Fruit fly (Drosophila melanogaster) whole organism, embryonic: ENCODE results near the gene Dup99B.

Experiments used
- Adf1 ChIP-seq: fragments of 200-800 bp; sonication (Bioruptor generic); IDR thresholded peaks from 2 replicates; pipeline ENCODE4 v1.3.6; 2022; ENCODE audit warnings: missing biosample characterization, missing genetic modification characterization
- Atf-2 ChIP-seq: fragments of 200-800 bp; sonication (Bioruptor generic); optimal IDR thresholded peaks from 2 replicates; lab custom pipeline; 2016; ENCODE audit warnings: missing biosample characterization, missing genetic modification characterization
- B-H1 ChIP-seq: fragments of 200-800 bp; sonication (Bioruptor generic); IDR thresholded peaks from 3 replicates; pipeline ENCODE4 v1.3.6; 2022; ENCODE audit warnings: missing biosample characterization, missing genetic modification characterization
- CG10274 ChIP-seq: fragments of 200-800 bp; sonication (Bioruptor generic); optimal IDR thresholded peaks from 3 replicates; lab custom pipeline; 2017; ENCODE audit warnings: missing biosample characterization, mild to moderate bottlenecking, missing genetic modification characterization
- CG11398 ChIP-seq: fragments of 200-800 bp; sonication (Bioruptor generic); optimal IDR thresholded peaks from 2 replicates; lab custom pipeline; 2016; ENCODE audit warnings: missing biosample characterization, missing genetic modification characterization
- CG12744 ChIP-seq: fragments of 200-800 bp; sonication (Bioruptor generic); optimal IDR thresholded peaks from 2 replicates; lab custom pipeline; 2016; ENCODE audit warnings: missing biosample characterization, missing genetic modification characterization
- CG13123 ChIP-seq: fragments of 200-800 bp; sonication (Bioruptor generic); optimal IDR thresholded peaks from 2 replicates; lab custom pipeline; 2016; ENCODE audit warnings: missing biosample characterization, missing genetic modification characterization
- CG1603 ChIP-seq: fragments of 200-800 bp; sonication (Bioruptor generic); optimal IDR thresholded peaks from 2 replicates; lab custom pipeline; 2019; ENCODE audit warnings: missing biosample characterization, mild to moderate bottlenecking, missing genetic modification characterization, moderate library complexity
- CG17802 ChIP-seq: fragments of 200-800 bp; sonication (Bioruptor generic); optimal IDR thresholded peaks from 2 replicates; lab custom pipeline; 2018; ENCODE audit warnings: missing biosample characterization, mild to moderate bottlenecking, missing genetic modification characterization, moderate library complexity
- CG1792 ChIP-seq: fragments of 200-800 bp; sonication (Bioruptor generic); optimal IDR thresholded peaks from 2 replicates; lab custom pipeline; 2016; ENCODE audit warnings: missing biosample characterization, missing genetic modification characterization
- CG18011 ChIP-seq: fragments of 200-800 bp; sonication (Bioruptor generic); optimal IDR thresholded peaks from 2 replicates; lab custom pipeline; 2017; ENCODE audit warnings: missing biosample characterization, missing genetic modification characterization, mild to moderate bottlenecking, moderate library complexity, missing genotype
- CG18262 ChIP-seq: fragments of 200-800 bp; optimal IDR thresholded peaks from 3 replicates; lab custom pipeline; 2019; ENCODE audit warnings: missing biosample characterization, mild to moderate bottlenecking, missing genetic modification characterization, moderate library complexity
- CG2116 ChIP-seq: fragments of 200-800 bp; sonication (Bioruptor generic); optimal IDR thresholded peaks from 3 replicates; lab custom pipeline; 2018; ENCODE audit warnings: missing biosample characterization, mild to moderate bottlenecking, missing genetic modification characterization
- CG30431 ChIP-seq: fragments of 200-800 bp; sonication (Bioruptor generic); optimal IDR thresholded peaks from 2 replicates; lab custom pipeline; 2017; ENCODE audit warnings: missing biosample characterization, missing genetic modification characterization
- CG31388 ChIP-seq: fragments of 200-800 bp; sonication (Bioruptor generic); optimal IDR thresholded peaks from 2 replicates; lab custom pipeline; 2016; ENCODE audit warnings: missing biosample characterization, missing genetic modification characterization
- CG4424 ChIP-seq: fragments of 200-800 bp; sonication (Bioruptor generic); optimal IDR thresholded peaks from 3 replicates; lab custom pipeline; 2016; ENCODE audit warnings: missing biosample characterization, missing genetic modification characterization
- CG4820 ChIP-seq: fragments of 200-800 bp; sonication (Bioruptor generic); optimal IDR thresholded peaks from 3 replicates; lab custom pipeline; 2016; ENCODE audit warnings: missing biosample characterization, missing genetic modification characterization
- CG5245 ChIP-seq: fragments of 200-800 bp; sonication (Bioruptor generic); optimal IDR thresholded peaks from 3 replicates; lab custom pipeline; 2016; ENCODE audit warnings: missing biosample characterization, missing genetic modification characterization
- CG7928 ChIP-seq: fragments of 200-800 bp; sonication (Bioruptor generic); optimal IDR thresholded peaks from 2 replicates; lab custom pipeline; 2017; ENCODE audit warnings: missing biosample characterization, mild to moderate bottlenecking, missing genetic modification characterization
- CG9797 ChIP-seq: fragments of 200-800 bp; sonication (Bioruptor generic); optimal IDR thresholded peaks from 3 replicates; lab custom pipeline; 2018; ENCODE audit warnings: missing biosample characterization, mild to moderate bottlenecking, missing genetic modification characterization
- Dip2 ChIP-seq: fragments of 200-800 bp; sonication (Bioruptor generic); IDR thresholded peaks from 2 replicates; pipeline ENCODE4 v1.3.6; 2022; ENCODE audit warnings: missing biosample characterization, missing genetic modification characterization
- E2f1 ChIP-seq: fragments of 200-800 bp; sonication (Bioruptor generic); IDR thresholded peaks from 2 replicates; pipeline ENCODE4 v1.3.6; 2022; ENCODE audit warnings: missing biosample characterization, missing genetic modification characterization
- Lhr ChIP-seq: fragments of 200-800 bp; sonication (Bioruptor generic); optimal IDR thresholded peaks from 3 replicates; lab custom pipeline; 2017; ENCODE audit warnings: mild to moderate bottlenecking, missing biosample characterization, missing genetic modification reagents, missing genetic modification characterization
- MESR4 ChIP-seq: fragments of 200-800 bp; sonication (Bioruptor generic); optimal IDR thresholded peaks from 2 replicates; lab custom pipeline; 2018; ENCODE audit warnings: missing biosample characterization, mild to moderate bottlenecking, missing genetic modification characterization, moderate library complexity
- NK7.1 ChIP-seq: fragments of 200-800 bp; sonication (Bioruptor generic); optimal IDR thresholded peaks from 3 replicates; lab custom pipeline; 2016; ENCODE audit warnings: missing biosample characterization, missing genetic modification characterization
- Neu2 ChIP-seq: fragments of 200-800 bp; sonication (Bioruptor generic); optimal IDR thresholded peaks from 3 replicates; lab custom pipeline; 2016; ENCODE audit warnings: missing biosample characterization, missing genetic modification characterization, borderline replicate concordance
- Ravus ChIP-seq: fragments of 200-800 bp; sonication (Bioruptor generic); IDR thresholded peaks from 2 replicates; pipeline ENCODE4 v1.3.6; 2022; ENCODE audit warnings: missing biosample characterization, missing genetic modification characterization
- Side ChIP-seq: fragments of 200-800 bp; sonication (Bioruptor generic); optimal IDR thresholded peaks from 2 replicates; lab custom pipeline; 2016; ENCODE audit warnings: missing biosample characterization, missing genetic modification characterization
- Sin3A ChIP-seq: fragments of >200 bp; optimal IDR thresholded peaks from 2 replicates; lab custom pipeline; 2018
- Sry-β ChIP-seq: fragments of 200-800 bp; sonication (Bioruptor generic); optimal IDR thresholded peaks from 2 replicates; lab custom pipeline; 2018; ENCODE audit warnings: missing biosample characterization, mild to moderate bottlenecking, missing genetic modification characterization, moderate library complexity
- Sry-δ ChIP-seq: fragments of 200-800 bp; sonication (Bioruptor generic); optimal IDR thresholded peaks from 2 replicates; lab custom pipeline; 2016; ENCODE audit warnings: missing biosample characterization, missing genetic modification characterization
- Trl ChIP-seq, 3 experiments: fragments of >200 bp in 2 of 3; fragments of 200-800 bp in 1 of 3; sonication (Bioruptor generic) in 1 of 3; optimal IDR thresholded peaks; 2 replicates in 1 of 3; 3 replicates in 2 of 3; lab custom pipeline; 2016 to 2017; ENCODE audit warnings: missing biosample characterization in 1 of 3, missing genetic modification characterization in 1 of 3
- Xbp1 ChIP-seq: fragments of 200-800 bp; sonication (Bioruptor generic); optimal IDR thresholded peaks from 3 replicates; lab custom pipeline; 2016; ENCODE audit warnings: missing biosample characterization, mild to moderate bottlenecking, missing genetic modification characterization
- ap ChIP-seq: fragments of 200-800 bp; sonication (Bioruptor generic); IDR thresholded peaks from 2 replicates; pipeline ENCODE4 v1.3.6; 2022; ENCODE audit warnings: missing biosample characterization, missing genetic modification characterization
- fd102C ChIP-seq: fragments of 200-800 bp; sonication (Bioruptor generic); optimal IDR thresholded peaks from 2 replicates; lab custom pipeline; 2018; ENCODE audit warnings: missing biosample characterization, mild to moderate bottlenecking, missing genetic modification characterization, moderate library complexity
- gcm ChIP-seq: fragments of 200-800 bp; sonication (Bioruptor generic); optimal IDR thresholded peaks from 2 replicates; lab custom pipeline; 2019; ENCODE audit warnings: missing biosample characterization, mild to moderate bottlenecking, missing genetic modification characterization, moderate library complexity
- gro ChIP-seq: fragments of 200-800 bp; sonication (Bioruptor generic); optimal IDR thresholded peaks from 2 replicates; lab custom pipeline; 2016; ENCODE audit warnings: missing biosample characterization, missing genetic modification characterization
- hb ChIP-seq: fragments of 200-800 bp; sonication (Bioruptor generic); IDR thresholded peaks from 3 replicates; pipeline ENCODE4 v1.3.6; 2022; ENCODE audit warnings: missing biosample characterization, missing genetic modification characterization; ENCODE audit not compliant: partially characterized antibody
- lola ChIP-seq, 3 experiments: fragments of >200 bp in 2 of 3; fragments of 200-800 bp in 1 of 3; sonication (Bioruptor generic) in 1 of 3; optimal IDR thresholded peaks; 2 replicates each; lab custom pipeline; 2017 to 2019; ENCODE audit warnings: missing biosample characterization in 3 of 3, missing genetic modification characterization in 3 of 3, mild to moderate bottlenecking in 1 of 3, moderate library complexity in 1 of 3
- mam ChIP-seq: fragments of 200-800 bp; sonication (Bioruptor generic); optimal IDR thresholded peaks from 3 replicates; lab custom pipeline; 2016; ENCODE audit warnings: missing biosample characterization, missing genetic modification characterization
- pita ChIP-seq: fragments of 200-800 bp; sonication (Bioruptor generic); optimal IDR thresholded peaks from 2 replicates; lab custom pipeline; 2017; ENCODE audit warnings: missing biosample characterization, mild to moderate bottlenecking, missing genetic modification characterization
- sens ChIP-seq: fragments of 200-800 bp; sonication (Bioruptor generic); peaks from one replicate; lab custom pipeline; 2016; ENCODE audit warnings: missing biosample characterization, missing genetic modification characterization
- sisA ChIP-seq: fragments of 200-800 bp; sonication (Bioruptor generic); IDR thresholded peaks from 2 replicates; pipeline ENCODE4 v1.3.6; 2022; ENCODE audit warnings: missing biosample characterization, missing genetic modification characterization
- slp2 ChIP-seq: fragments of 200-800 bp; sonication (Bioruptor generic); optimal IDR thresholded peaks from 2 replicates; lab custom pipeline; 2016; ENCODE audit warnings: missing biosample characterization, missing genetic modification characterization
- sna ChIP-seq: fragments of 200-800 bp; sonication (Bioruptor generic); IDR thresholded peaks from 2 replicates; pipeline ENCODE4 v1.3.6; 2022; ENCODE audit warnings: missing biosample characterization, missing genetic modification characterization; ENCODE audit not compliant: partially characterized antibody
- vnd ChIP-seq: fragments of 200-800 bp; sonication (Bioruptor generic); IDR thresholded peaks from 3 replicates; pipeline ENCODE4 v1.3.6; 2022; ENCODE audit warnings: missing biosample characterization, missing genetic modification characterization; ENCODE audit not compliant: partially characterized antibody
- zen ChIP-seq: fragments of 200-800 bp; sonication (Bioruptor generic); optimal IDR thresholded peaks from 3 replicates; lab custom pipeline; 2018; ENCODE audit warnings: missing biosample characterization, mild to moderate bottlenecking, missing genetic modification characterization, moderate library complexity
- zfh2 ChIP-seq: fragments of 200-800 bp; sonication (Bioruptor generic); optimal IDR thresholded peaks from 2 replicates; lab custom pipeline; 2016; ENCODE audit warnings: missing biosample characterization, missing genetic modification characterization

The Dup99B gene

dm6 chr3R:29726277-29726676, 11.1 kb upstream of the Dup99B start (continued):
- TF ChIP-seq gcm (GFP tag; lab: Kevin White, UChicago): no peak

DNA sequence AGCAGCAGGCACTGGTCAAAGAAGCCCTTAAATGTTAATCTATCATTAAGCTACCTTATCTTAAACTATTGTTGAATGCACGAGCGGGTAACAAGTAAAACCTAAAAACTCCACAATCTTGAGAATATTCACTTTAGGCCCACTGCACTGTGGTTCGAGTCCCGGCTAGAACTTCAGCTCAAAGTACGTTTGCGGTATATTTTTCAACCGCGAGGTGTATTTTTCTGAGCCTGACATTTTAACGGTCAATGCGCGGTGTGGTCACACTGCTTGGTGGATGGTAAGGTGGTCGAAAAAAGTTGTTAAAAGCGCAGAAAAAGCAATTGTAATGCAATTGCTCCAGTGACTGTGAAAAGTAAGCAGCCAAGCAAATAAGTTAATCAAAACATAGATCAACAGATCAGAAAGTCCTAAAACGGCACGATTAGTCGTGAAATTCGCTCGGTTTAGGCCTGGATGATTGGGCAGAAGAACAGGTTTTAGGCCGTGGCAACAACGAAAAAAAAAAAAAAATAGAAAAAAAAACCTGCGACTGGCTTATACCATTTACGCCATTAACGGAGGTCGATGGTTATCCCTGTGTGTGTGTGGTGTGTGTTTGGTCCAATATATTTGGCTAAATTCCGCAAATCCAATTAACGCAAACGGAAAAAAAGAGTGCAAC, 10.5 kb upstream of the Dup99B start, which contains the start of gene Kul:
Kul (plus strand) TSS at position 254 of the 664 bp plus-strand sequence.
- TF ChIP-seq ap (GFP tag; lab: Robert Waterston, UW) (0 out of 2 replicates have a peak, but pooled peaks have one; percentile 15), CG30431 (GFP tag; lab: Kevin White, UChicago) (no peak), Side (GFP tag; lab: Kevin White, UChicago) (no peak), Adf1 (GFP tag; lab: Robert Waterston, UW) (no peak), sisA (GFP tag; lab: Robert Waterston, UW) (no peak), hb (GFP tag; lab: Robert Waterston, UW) (no peak), zfh2 (GFP tag; lab: Kevin White, UChicago) (peak; percentile 2), CG2116 (GFP tag; lab: Kevin White, UChicago) (peak; percentile 49), sens (no peak), pita (peak; percentile 50), Ravus (GFP tag; lab: Robert Waterston, UW) (no peak), CG5245 (GFP tag; lab: Kevin White, UChicago) (no peak), gro (GFP tag; lab: Kevin White, UChicago) (no peak), CG1603 (tag; lab: Kevin White, UChicago) (peak; percentile 79), CG1792 (no peak), CG18011 (no peak), CG7928 (GFP tag; lab: Kevin White, UChicago) (peak; percentile 2), CG4820 (GFP tag; lab: Kevin White, UChicago) (no peak), Sry-β (GFP tag; lab: Kevin White, UChicago) (no peak), lola (GFP tag; optimal IDR thresholded peaks at IDR 0.05; lab: Kevin White, UChicago) (no peak), CG31388 (GFP tag; lab: Kevin White, UChicago) (no peak), Lhr (GFP tag; lab: Kevin White, UChicago) (peak; percentile 50), Atf-2 (GFP tag; lab: Kevin White, UChicago) (no peak), slp2 (GFP tag; lab: Kevin White, UChicago) (no peak), E2f1 (GFP tag; lab: Robert Waterston, UW) (no peak), sna (GFP tag; lab: Robert Waterston, UW) (no peak), Dip2 (GFP tag; lab: Robert Waterston, UW) (no peak), fd102C (GFP tag; lab: Kevin White, UChicago) (no peak), CG9797 (GFP tag; lab: Kevin White, UChicago) (peak; percentile 77), CG11398 (GFP tag; lab: Kevin White, UChicago) (peak; percentile 12), B-H1 (GFP tag; lab: Robert Waterston, UW) (no peak), Sry-δ (GFP tag; lab: Kevin White, UChicago) (peak; percentile 40), zen (tag; lab: Kevin White, UChicago) (no peak), vnd (0 out of 3 replicates have a peak, but pooled peaks have one; percentile 13), NK7.1 (GFP tag; lab: Kevin White, UChicago) (no peak), CG4424 (GFP tag; lab: Kevin White, UChicago) (no peak), CG18262 (no peak), Xbp1 (GFP tag; lab: Kevin White, UChicago) (no peak), MESR4 (GFP tag; lab: Kevin White, UChicago) (peak; percentile 45), Sin3A (peak; percentile 52), CG13123 (no peak), CG12744 (no peak), mam (peak; percentile 36), CG17802 (tag; lab: Kevin White, UChicago) (no peak), CG10274 (no peak), Neu2 (no peak), Trl (optimal IDR thresholded peaks at IDR 0.05; lab: Kevin White, UChicago) (no peak), Trl (GFP tag; optimal IDR thresholded peaks at IDR 0.05; lab: Kevin White, UChicago) (no peak)
